Fruit fly (Drosophila melanogaster) whole organism, embryonic: ENCODE measurements around the gene Mettl5.

ENCODE experiments used
- Asciz ChIP-seq: fragments of 200-800 bp; sonication (Bioruptor generic); optimal IDR thresholded peaks from 2 replicates; lab custom pipeline; 2017; ENCODE audit warnings: missing biosample characterization, mild to moderate bottlenecking, missing genetic modification characterization, missing genetic modification reagents
- B-H1 ChIP-seq: fragments of 200-800 bp; sonication (Bioruptor generic); IDR thresholded peaks from 3 replicates; pipeline ENCODE4 v1.3.6; 2022; ENCODE audit warnings: missing biosample characterization, missing genetic modification characterization
- Bteb2 ChIP-seq: fragments of 200-800 bp; sonication (Bioruptor generic); optimal IDR thresholded peaks from 2 replicates; lab custom pipeline; 2016; ENCODE audit warnings: missing biosample characterization, missing genetic modification characterization
- CG11504 ChIP-seq: fragments of 200-800 bp; sonication (Bioruptor generic); optimal IDR thresholded peaks from 3 replicates; lab custom pipeline; 2019; ENCODE audit warnings: missing biosample characterization, mild to moderate bottlenecking, missing genetic modification characterization, moderate library complexity
- CG12744 ChIP-seq: fragments of 200-800 bp; sonication (Bioruptor generic); optimal IDR thresholded peaks from 2 replicates; lab custom pipeline; 2016; ENCODE audit warnings: missing biosample characterization, missing genetic modification characterization
- CG13894 ChIP-seq: fragments of 200-800 bp; sonication (Bioruptor generic); optimal IDR thresholded peaks from 3 replicates; lab custom pipeline; 2018; ENCODE audit warnings: missing biosample characterization, mild to moderate bottlenecking, missing genetic modification characterization, moderate library complexity
- CG15479 ChIP-seq: fragments of 200-800 bp; sonication (Bioruptor generic); optimal IDR thresholded peaks from 3 replicates; lab custom pipeline; 2019; ENCODE audit warnings: missing biosample characterization, mild to moderate bottlenecking, missing genetic modification characterization, moderate library complexity
- CG15514 ChIP-seq: fragments of 200-800 bp; sonication (Bioruptor generic); optimal IDR thresholded peaks from 3 replicates; lab custom pipeline; 2017; ENCODE audit warnings: missing biosample characterization, missing genetic modification characterization, mild to moderate bottlenecking, moderate library complexity, missing genetic modification reagents
- CG1602 ChIP-seq: fragments of 200-800 bp; sonication (Bioruptor generic); optimal IDR thresholded peaks from 3 replicates; lab custom pipeline; 2016; ENCODE audit warnings: missing biosample characterization, missing genetic modification characterization
- CG1603 ChIP-seq: fragments of 200-800 bp; sonication (Bioruptor generic); optimal IDR thresholded peaks from 2 replicates; lab custom pipeline; 2019; ENCODE audit warnings: missing biosample characterization, mild to moderate bottlenecking, missing genetic modification characterization, moderate library complexity
- CG17829 ChIP-seq: fragments of 200-800 bp; optimal IDR thresholded peaks from 2 replicates; lab custom pipeline; 2019; ENCODE audit warnings: missing biosample characterization, mild to moderate bottlenecking, missing genetic modification characterization, moderate library complexity
- CG17912 ChIP-seq: fragments of 200-800 bp; sonication (Bioruptor generic); optimal IDR thresholded peaks from 2 replicates; lab custom pipeline; 2018; ENCODE audit warnings: missing biosample characterization, mild to moderate bottlenecking, missing genetic modification characterization
- CG2875 ChIP-seq: fragments of 200-800 bp; sonication (Bioruptor generic); optimal IDR thresholded peaks from 2 replicates; lab custom pipeline; 2017; ENCODE audit warnings: missing biosample characterization, mild to moderate bottlenecking, missing genetic modification characterization, missing genetic modification reagents
- CG34224 ChIP-seq: fragments of 200-800 bp; sonication (Bioruptor generic); IDR thresholded peaks from 3 replicates; pipeline ENCODE4 v1.3.6; 2022; ENCODE audit warnings: missing biosample characterization, missing genetic modification characterization; ENCODE audit not compliant: partially characterized antibody
- CG4282 ChIP-seq: fragments of 200-800 bp; sonication (Bioruptor generic); optimal IDR thresholded peaks from 2 replicates; lab custom pipeline; 2016; ENCODE audit warnings: missing biosample characterization, missing genetic modification characterization
- CG4360 ChIP-seq: fragments of 200-800 bp; sonication (Bioruptor generic); IDR thresholded peaks from 2 replicates; pipeline ENCODE4 v1.3.6; 2022; ENCODE audit warnings: missing biosample characterization, missing genetic modification characterization
- CG4617 ChIP-seq: fragments of 200-800 bp; sonication (Bioruptor generic); optimal IDR thresholded peaks from 3 replicates; lab custom pipeline; 2016; ENCODE audit warnings: missing biosample characterization, missing genetic modification characterization, borderline replicate concordance
- CG6272 ChIP-seq: fragments of 200-800 bp; sonication (Bioruptor generic); IDR thresholded peaks from 2 replicates; pipeline ENCODE4 v1.3.6; 2022; ENCODE audit warnings: missing biosample characterization, missing genetic modification characterization
- CG7357 ChIP-seq: fragments of 200-800 bp; sonication (Bioruptor generic); IDR thresholded peaks from 3 replicates; pipeline ENCODE4 v1.3.6; 2022; ENCODE audit warnings: missing biosample characterization, missing genetic modification characterization
- CHES-1-like ChIP-seq: fragments of 200-800 bp; sonication (Bioruptor generic); optimal IDR thresholded peaks from 2 replicates; lab custom pipeline; 2016; ENCODE audit warnings: missing biosample characterization, missing genetic modification characterization
- Dip3 ChIP-seq: fragments of 200-800 bp; sonication (Bioruptor generic); optimal IDR thresholded peaks from 3 replicates; lab custom pipeline; 2016; ENCODE audit warnings: missing biosample characterization, missing genetic modification characterization
- HLH4C ChIP-seq: fragments of 200-800 bp; sonication (Bioruptor generic); IDR thresholded peaks from 3 replicates; pipeline ENCODE4 v1.3.6; 2022; ENCODE audit warnings: missing biosample characterization, missing genetic modification characterization; ENCODE audit not compliant: partially characterized antibody
- Hand ChIP-seq: fragments of 200-800 bp; sonication (Bioruptor generic); optimal IDR thresholded peaks from 2 replicates; lab custom pipeline; 2017; ENCODE audit warnings: mild to moderate bottlenecking, missing biosample characterization, missing genetic modification reagents, missing genetic modification characterization
- HmgD ChIP-seq: fragments of 200-800 bp; sonication (Bioruptor generic); optimal IDR thresholded peaks from 3 replicates; lab custom pipeline; 2016; ENCODE audit warnings: missing biosample characterization, missing genetic modification characterization
- Hmr ChIP-seq: fragments of 200-800 bp; sonication (Bioruptor generic); optimal IDR thresholded peaks from 3 replicates; lab custom pipeline; 2017; ENCODE audit warnings: mild to moderate bottlenecking, missing biosample characterization, missing genetic modification reagents, missing genetic modification characterization
- MESR4 ChIP-seq: fragments of 200-800 bp; sonication (Bioruptor generic); optimal IDR thresholded peaks from 2 replicates; lab custom pipeline; 2018; ENCODE audit warnings: missing biosample characterization, mild to moderate bottlenecking, missing genetic modification characterization, moderate library complexity
- NFAT ChIP-seq: fragments of 200-800 bp; sonication (Bioruptor generic); IDR thresholded peaks from 2 replicates; pipeline ENCODE4 v1.3.6; 2022; ENCODE audit warnings: missing biosample characterization, missing genetic modification characterization
- Neu2 ChIP-seq: fragments of 200-800 bp; sonication (Bioruptor generic); optimal IDR thresholded peaks from 3 replicates; lab custom pipeline; 2016; ENCODE audit warnings: missing biosample characterization, missing genetic modification characterization, borderline replicate concordance
- Oli ChIP-seq: fragments of 200-800 bp; sonication (Bioruptor generic); optimal IDR thresholded peaks from 2 replicates; lab custom pipeline; 2018; ENCODE audit warnings: missing biosample characterization, mild to moderate bottlenecking, missing genetic modification characterization, moderate library complexity
- Sin3A ChIP-seq: fragments of >200 bp; optimal IDR thresholded peaks from 2 replicates; lab custom pipeline; 2018
- Stat92E ChIP-seq, 3 experiments: fragments of >200 bp in 2 of 3; fragments of 200-800 bp in 1 of 3; sonication (Bioruptor generic) in 1 of 3; optimal IDR thresholded peaks; 2 replicates each; lab custom pipeline; 2017 to 2019; ENCODE audit warnings: missing biosample characterization in 3 of 3, missing genetic modification characterization in 3 of 3, mild to moderate bottlenecking in 1 of 3, moderate library complexity in 1 of 3
- Taf1 ChIP-seq: fragments of 200-800 bp; sonication (Bioruptor generic); IDR thresholded peaks from 2 replicates; pipeline ENCODE4 v1.3.6; 2022; ENCODE audit warnings: missing biosample characterization, missing genetic modification characterization
- Xbp1 ChIP-seq: fragments of 200-800 bp; sonication (Bioruptor generic); optimal IDR thresholded peaks from 3 replicates; lab custom pipeline; 2016; ENCODE audit warnings: missing biosample characterization, mild to moderate bottlenecking, missing genetic modification characterization
- br ChIP-seq: fragments of >200 bp; optimal IDR thresholded peaks from 2 replicates; lab custom pipeline; 2017
- bsh ChIP-seq, 2 experiments: fragments of 200-800 bp; sonication (Bioruptor generic); optimal IDR thresholded peaks; 2 replicates each; lab custom pipeline; 2017 to 2018; ENCODE audit warnings: mild to moderate bottlenecking in 2 of 2, missing biosample characterization in 2 of 2, missing genetic modification characterization in 2 of 2, moderate library complexity in 1 of 2
- ci ChIP-seq: fragments of 200-800 bp; sonication (Bioruptor generic); IDR thresholded peaks from 3 replicates; pipeline ENCODE4 v1.3.6; 2022; ENCODE audit warnings: missing biosample characterization, missing genetic modification characterization
- eve ChIP-seq, 2 experiments: fragments of >200 bp; optimal IDR thresholded peaks; 2 replicates each; lab custom pipeline; 2017; ENCODE audit warnings: missing biosample characterization in 2 of 2, missing genetic modification characterization in 2 of 2
- gsb-n ChIP-seq: fragments of 200-800 bp; sonication (Bioruptor generic); optimal IDR thresholded peaks from 3 replicates; lab custom pipeline; 2018; ENCODE audit warnings: missing biosample characterization, mild to moderate bottlenecking, missing genetic modification characterization
- jumu ChIP-seq: fragments of 200-800 bp; sonication (Bioruptor generic); optimal IDR thresholded peaks from 3 replicates; lab custom pipeline; 2016; ENCODE audit warnings: missing biosample characterization, missing genetic modification characterization
- lov ChIP-seq, 2 experiments: fragments of 200-800 bp in 1 of 2; fragments of >200 bp in 1 of 2; sonication (Bioruptor generic) in 1 of 2; IDR thresholded peaks in 1 of 2; optimal IDR thresholded peaks in 1 of 2; 2 replicates in 1 of 2; 3 replicates in 1 of 2; pipeline versions ENCODE4 v1.3.6 to Lab custom; 2017 to 2022; ENCODE audit warnings: missing biosample characterization in 1 of 2, missing genetic modification characterization in 1 of 2
- mam ChIP-seq: fragments of 200-800 bp; sonication (Bioruptor generic); optimal IDR thresholded peaks from 3 replicates; lab custom pipeline; 2016; ENCODE audit warnings: missing biosample characterization, missing genetic modification characterization
- nerfin-1 ChIP-seq: fragments of 200-800 bp; sonication (Bioruptor generic); optimal IDR thresholded peaks from 3 replicates; lab custom pipeline; 2019; ENCODE audit warnings: missing biosample characterization, mild to moderate bottlenecking, missing genetic modification characterization, moderate library complexity
- pita ChIP-seq: fragments of 200-800 bp; sonication (Bioruptor generic); optimal IDR thresholded peaks from 2 replicates; lab custom pipeline; 2017; ENCODE audit warnings: missing biosample characterization, mild to moderate bottlenecking, missing genetic modification characterization
- scrt ChIP-seq: fragments of 200-800 bp; sonication (Bioruptor generic); optimal IDR thresholded peaks from 2 replicates; lab custom pipeline; 2018; ENCODE audit warnings: missing biosample characterization, mild to moderate bottlenecking, missing genetic modification characterization, moderate library complexity
- sens ChIP-seq: fragments of 200-800 bp; sonication (Bioruptor generic); peaks from one replicate; lab custom pipeline; 2016; ENCODE audit warnings: missing biosample characterization, missing genetic modification characterization
- seq ChIP-seq: fragments of 200-800 bp; sonication (Bioruptor generic); IDR thresholded peaks from 2 replicates; pipeline ENCODE4 v1.3.6; 2022; ENCODE audit warnings: missing biosample characterization, missing genetic modification characterization
- usp ChIP-seq: fragments of >200 bp; optimal IDR thresholded peaks from 2 replicates; lab custom pipeline; 2017; ENCODE audit warnings: missing biosample characterization, missing genetic modification characterization
- vfl ChIP-seq: fragments of 200-800 bp; sonication (Bioruptor generic); optimal IDR thresholded peaks from 2 replicates; lab custom pipeline; 2016; ENCODE audit warnings: missing biosample characterization, missing genetic modification characterization
- yki ChIP-seq: fragments of >200 bp; optimal IDR thresholded peaks from 3 replicates; lab custom pipeline; 2018
- z ChIP-seq: fragments of 200-800 bp; sonication (Bioruptor generic); IDR thresholded peaks from 3 replicates; pipeline ENCODE4 v1.3.6; 2022; ENCODE audit warnings: missing biosample characterization, missing genetic modification characterization

The Mettl5 gene

DNA sequence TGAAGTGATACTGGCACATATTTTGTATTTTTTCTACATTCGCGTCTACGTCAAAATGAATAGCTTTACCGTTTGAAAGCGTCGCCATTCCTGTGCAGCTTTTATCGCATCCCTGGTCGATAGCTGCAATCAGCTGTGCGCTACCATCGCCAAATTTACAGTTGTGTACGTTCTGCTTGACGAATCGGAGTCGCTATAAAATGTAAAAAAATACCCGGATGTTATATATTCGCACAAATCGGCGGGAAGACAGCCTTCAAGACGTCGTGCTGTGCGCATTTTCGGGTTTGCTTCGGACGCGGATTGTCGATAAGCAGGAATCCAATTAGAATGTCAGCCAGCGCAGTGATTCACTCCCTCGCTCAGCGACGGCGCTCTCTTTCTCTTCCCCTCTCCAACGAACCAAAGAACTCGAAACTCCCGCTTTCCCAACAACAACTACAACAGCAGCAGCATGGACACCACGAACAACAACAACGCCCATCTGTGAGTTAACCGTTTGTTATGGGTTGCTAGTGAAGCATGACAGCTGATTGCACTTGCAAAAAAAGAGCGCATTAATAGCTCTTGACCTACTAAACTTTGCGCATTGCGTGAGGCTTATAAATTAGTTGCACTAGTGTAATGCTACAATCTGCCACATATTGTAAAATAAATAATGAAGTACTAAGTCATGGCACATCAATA is 31.2 kb downstream of the Mettl5 start (continued):
- peak; percentile 33 for TF ChIP-seq CG15514 (GFP tag; lab: Kevin White, UChicago)
- TF ChIP-seq CG4282 (GFP tag; lab: Kevin White, UChicago): no peak
- no peak for TF ChIP-seq Stat92E (GFP tag; optimal IDR thresholded peaks at IDR 0.05; lab: Kevin White, UChicago)
- TF ChIP-seq usp (GFP tag; lab: Kevin White, UChicago): no peak
- peak; percentile 44; the same call in 1 of the 3 replicates for TF ChIP-seq CG34224 (GFP tag; lab: Robert Waterston, UW)
- peak; percentile 40 for TF ChIP-seq CG17829
- TF ChIP-seq CG11504 (tag; lab: Kevin White, UChicago): peak; percentile 10
- TF ChIP-seq B-H1: no peak
- TF ChIP-seq ci (GFP tag; lab: Robert Waterston, UW): 0 out of 3 replicates have a peak, but pooled peaks have one; percentile 58
- no peak for TF ChIP-seq Asciz (GFP tag; lab: Kevin White, UChicago)
- no peak for TF ChIP-seq CHES-1-like (GFP tag; lab: Kevin White, UChicago)
- peak; percentile 48 for TF ChIP-seq HmgD
- no peak for TF ChIP-seq Xbp1
- TF ChIP-seq NFAT (GFP tag; lab: Robert Waterston, UW): no peak
- TF ChIP-seq Hmr (GFP tag; lab: Kevin White, UChicago): peak; percentile 1
- TF ChIP-seq gsb-n (tag; lab: Kevin White, UChicago): peak; percentile 73
- peak; percentile 80 for TF ChIP-seq Sin3A (lab: Kevin White, UChicago)
- no peak for TF ChIP-seq lov (optimal IDR thresholded peaks at IDR 0.05; lab: Kevin White, UChicago)
- 0 out of 3 replicates have a peak, but pooled peaks have one; percentile 39 for TF ChIP-seq lov (GFP tag; IDR thresholded peaks at IDR 0.05; lab: Robert Waterston, UW)
- TF ChIP-seq Dip3 (GFP tag; lab: Kevin White, UChicago): no peak
- no peak for TF ChIP-seq z
- peak; percentile 10 for TF ChIP-seq yki (lab: Kevin White, UChicago)
- TF ChIP-seq bsh (GFP tag; optimal IDR thresholded peaks at IDR 0.05; lab: Kevin White, UChicago): no peak
- peak; percentile 50 for TF ChIP-seq pita (GFP tag; lab: Kevin White, UChicago)
- TF ChIP-seq Taf1 (GFP tag; lab: Robert Waterston, UW): no peak
- TF ChIP-seq Hand: peak; percentile 6
- no peak for TF ChIP-seq CG7357
- peak; percentile 17 for TF ChIP-seq scrt (GFP tag; lab: Kevin White, UChicago)
- no peak for TF ChIP-seq br (lab: Kevin White, UChicago)
- no peak for TF ChIP-seq Oli (tag; lab: Kevin White, UChicago)
- no peak for TF ChIP-seq jumu (GFP tag; lab: Kevin White, UChicago)
- TF ChIP-seq nerfin-1: no peak
- peak; percentile 68 for TF ChIP-seq MESR4 (GFP tag; lab: Kevin White, UChicago)
- TF ChIP-seq eve (GFP tag; optimal IDR thresholded peaks at IDR 0.05; lab: Kevin White, UChicago): no peak
- peak; percentile 99 for TF ChIP-seq CG4360
- no peak for TF ChIP-seq vfl (GFP tag; lab: Kevin White, UChicago)
- TF ChIP-seq seq: 0 out of 2 replicates have a peak, but pooled peaks have one; percentile 50
- no peak for TF ChIP-seq CG6272 (GFP tag; lab: Robert Waterston, UW)
- no peak for TF ChIP-seq CG1602 (GFP tag; lab: Kevin White, UChicago)
- TF ChIP-seq CG2875 (GFP tag; lab: Kevin White, UChicago): peak; percentile 1
- TF ChIP-seq Bteb2 (GFP tag; lab: Kevin White, UChicago): no peak
- TF ChIP-seq mam (GFP tag; lab: Kevin White, UChicago): no peak
- TF ChIP-seq sens: no peak
- TF ChIP-seq CG17912 (GFP tag; lab: Kevin White, UChicago): no peak
- no peak for TF ChIP-seq HLH4C (GFP tag; lab: Robert Waterston, UW)
- TF ChIP-seq CG13894 (tag; lab: Kevin White, UChicago): peak; percentile 29
- TF ChIP-seq CG12744 (GFP tag; lab: Kevin White, UChicago): no peak
- peak; percentile 20 for TF ChIP-seq CG4617 (GFP tag; lab: Kevin White, UChicago)
- TF ChIP-seq CG15479 (GFP tag; lab: Kevin White, UChicago): no peak
- TF ChIP-seq Neu2 (GFP tag; lab: Kevin White, UChicago): no peak
- no peak for TF ChIP-seq CG1603
